Worm (Caenorhabditis elegans): ENCODE measurements around the gene gpa-6.
A peak's percentile ranks its signal among the peaks of the same experiment; 100 is the strongest.

gpa-6 gene

ce11 chrX:13144975-13145618, 45.9 kb upstream of the gpa-6 start (continued):
- TF ChIP-seq F52B5.7 (tag; optimal IDR thresholded peaks at IDR 0.05) (peak; percentile 78), D2030.7 (GFP tag; IDR thresholded peaks at IDR 0.05) (no peak), B0019.2 (GFP tag; conservative IDR thresholded peaks at IDR 0.05) (no peak), C06A6.2 (GFP tag; conservative IDR thresholded peaks at IDR 0.05) (peak; percentile 89), F33H1.4 (GFP tag; IDR thresholded peaks at IDR 0.05) (no peak), let-607 (tag; optimal IDR thresholded peaks at IDR 0.05) (peak; percentile 53 to 90), fkh-3 (tag; optimal IDR thresholded peaks at IDR 0.05) (no peak), attf-6 (GFP tag; IDR thresholded peaks at IDR 0.05) (no peak), lin-26 (GFP tag; IDR thresholded peaks at IDR 0.05) (peak; percentile 76), pha-4 (tag; optimal IDR thresholded peaks at IDR 0.05) (no peak), ceh-79 (tag; optimal IDR thresholded peaks at IDR 0.05) (no peak), B0261.1 (tag; optimal IDR thresholded peaks at IDR 0.05) (peak; percentile 27), unc-62 (GFP tag; optimal IDR thresholded peaks at IDR 0.05) (peak; percentile 74), hlh-12 (tag; optimal IDR thresholded peaks at IDR 0.05) (no peak), snpc-1.3 (tag; optimal IDR thresholded peaks at IDR 0.05; ENCODE audit: insufficient read depth) (peak; percentile 44), tbx-9 (tag; optimal IDR thresholded peaks at IDR 0.05; ENCODE audit: borderline replicate concordance) (no peak), ceh-40 (GFP tag; IDR thresholded peaks at IDR 0.05) (0 out of 2 replicates have a peak, but pooled peaks have one; percentile 58), gei-17 (GFP tag; optimal IDR thresholded peaks at IDR 0.05) (peak; percentile 90)

- TF ChIP-seq madf-3 (GFP tag; IDR thresholded peaks at IDR 0.05) (0 out of 2 replicates have a peak, but pooled peaks have one; percentile 18), efl-1 (GFP tag; optimal IDR thresholded peaks at IDR 0.05) (no peak), ztf-3 (GFP tag; optimal IDR thresholded peaks at IDR 0.05) (no peak), atf-7 (tag; optimal IDR thresholded peaks at IDR 0.05) (no peak), T26A5.8 (tag; optimal IDR thresholded peaks at IDR 0.05) (no peak)
Observed at ce11 chrX:13145988-13146873, 44.8 kb upstream of the gpa-6 start.

ce11 chrX:13147105-13147504, 43.9 kb upstream of the gpa-6 start:
- no peak for TF ChIP-seq gei-17 (GFP tag; optimal IDR thresholded peaks at IDR 0.05)
- no peak for TF ChIP-seq F52B5.7 (tag; optimal IDR thresholded peaks at IDR 0.05)
- no peak for TF ChIP-seq ztf-25 (GFP tag; IDR thresholded peaks at IDR 0.05)
- TF ChIP-seq ztf-26 (tag; optimal IDR thresholded peaks at IDR 0.05), result no peak
- peak; percentile 37 for TF ChIP-seq somi-1 (GFP tag; optimal IDR thresholded peaks at IDR 0.05)
- TF ChIP-seq mel-28 (tag; optimal IDR thresholded peaks at IDR 0.05; ENCODE audit: borderline replicate concordance), result no peak
- no peak for TF ChIP-seq snpc-4 (GFP tag; optimal IDR thresholded peaks at IDR 0.05)
- TF ChIP-seq snpc-4 (tag; optimal IDR thresholded peaks at IDR 0.05), result no peak
- TF ChIP-seq aptf-2 (GFP tag; conservative IDR thresholded peaks at IDR 0.05), result no peak
- TF ChIP-seq pbrm-1 (GFP tag; IDR thresholded peaks at IDR 0.05), result no peak
- TF ChIP-seq rec-8 (tag; optimal IDR thresholded peaks at IDR 0.05), result no peak
- TF ChIP-seq efl-1 (GFP tag; optimal IDR thresholded peaks at IDR 0.05), result no peak
- TF ChIP-seq zim-3 (tag; optimal IDR thresholded peaks at IDR 0.05), result no peak
- no peak for TF ChIP-seq him-1 (tag; optimal IDR thresholded peaks at IDR 0.05)
- no peak for TF ChIP-seq ama-1 (optimal IDR thresholded peaks at IDR 0.05)
- no peak for TF ChIP-seq ama-1 (GFP tag; optimal IDR thresholded peaks at IDR 0.05)
- TF ChIP-seq akir-1 (GFP tag; optimal IDR thresholded peaks at IDR 0.05), result no peak
- TF ChIP-seq K12H6.12 (tag; optimal IDR thresholded peaks at IDR 0.05), result peak; percentile 70
- no peak for TF ChIP-seq cebp-1 (GFP tag; IDR thresholded peaks at IDR 0.05)
- peak; percentile 11 for TF ChIP-seq cebp-1 (tag; optimal IDR thresholded peaks at IDR 0.05)
- TF ChIP-seq mxl-1 (tag; optimal IDR thresholded peaks at IDR 0.05), result no peak
- TF ChIP-seq lin-26 (GFP tag; IDR thresholded peaks at IDR 0.05), result peak; percentile 52; the same call in 1 of the 2 replicates
- no peak for TF ChIP-seq fkh-3 (tag; optimal IDR thresholded peaks at IDR 0.05)
- TF ChIP-seq ceh-27 (GFP tag; optimal IDR thresholded peaks at IDR 0.05), result peak; percentile 56
